Worm (Caenorhabditis elegans): ENCODE data around the gene pdf-1.

- no peak for TF ChIP-seq pqm-1 (tag; optimal IDR thresholded peaks at IDR 0.05)
- TF ChIP-seq pag-3 (tag; optimal IDR thresholded peaks at IDR 0.05; ENCODE audit: borderline replicate concordance), result no peak
- TF ChIP-seq ztf-16 (tag; optimal IDR thresholded peaks at IDR 0.05), result no peak
- no peak for TF ChIP-seq ahr-1 (tag; optimal IDR thresholded peaks at IDR 0.05)
Measured at ce11 chrIII:6904468-6904867, 7.8 kb downstream of the pdf-1 start.
